Worm (Caenorhabditis elegans) whole organism, L3 larva: Measurements from ENCODE around the gene F19B6.3.

Experiments
- R02D3.7 ChIP-seq: fragments of 150-350 bp; optimal IDR thresholded peaks from 2 replicates; lab custom pipeline; 2014; ENCODE audit warnings: missing biosample characterization, missing genetic modification characterization
- ZK546.5 ChIP-seq: sonication (generic microtip); optimal IDR thresholded peaks from 2 replicates; lab custom pipeline; 2017; ENCODE audit warnings: missing biosample characterization, missing genetic modification characterization
- aly-2 ChIP-seq: fragments of 150-350 bp; optimal IDR thresholded peaks from 2 replicates; lab custom pipeline; 2014; ENCODE audit warnings: missing biosample characterization, missing genetic modification characterization
- ama-1 ChIP-seq: fragments of 150-350 bp; optimal IDR thresholded peaks from 2 replicates; lab custom pipeline; 2018
- ceh-28 ChIP-seq: fragments of 150-350 bp; optimal IDR thresholded peaks from 2 replicates; lab custom pipeline; 2014; ENCODE audit warnings: missing biosample characterization, missing genetic modification reagents, missing genetic modification characterization
- ceh-82 ChIP-seq: fragments of 150-350 bp; optimal IDR thresholded peaks from 2 replicates; lab custom pipeline; 2014; ENCODE audit warnings: missing biosample characterization, missing genetic modification characterization
- ceh-9 ChIP-seq: sonication (generic microtip); optimal IDR thresholded peaks from 2 replicates; lab custom pipeline; 2018; ENCODE audit warnings: missing biosample characterization, missing genetic modification characterization
- egl-5 ChIP-seq: fragments of 150-350 bp; optimal IDR thresholded peaks from 2 replicates; lab custom pipeline; 2017; ENCODE audit warnings: missing biosample characterization, missing genetic modification reagents, missing genetic modification characterization, inconsistent platforms
- elt-1 ChIP-seq: fragments of 150-350 bp; optimal IDR thresholded peaks from 2 replicates; lab custom pipeline; 2014; ENCODE audit warnings: missing biosample characterization, missing genetic modification characterization
- elt-2 ChIP-seq: sonication (generic microtip); optimal IDR thresholded peaks from 2 replicates; lab custom pipeline; 2016; ENCODE audit warnings: missing genetic modification reagents, mild to moderate bottlenecking, missing genetic modification characterization, missing compliant biosample characterization
- elt-3 ChIP-seq, 3 experiments: fragments of 150-350 bp in 1 of 3; sonication (generic microtip) in 2 of 3; optimal IDR thresholded peaks; 2 replicates in 2 of 3; 4 replicates in 1 of 3; lab custom pipeline; 2014 to 2017; ENCODE audit warnings: missing biosample characterization in 3 of 3, missing genetic modification characterization in 3 of 3
- eor-1 ChIP-seq, 2 experiments: fragments of 150-350 bp; optimal IDR thresholded peaks; 2 replicates each; lab custom pipeline; 2014 to 2018; ENCODE audit warnings: missing biosample characterization in 2 of 2, missing genetic modification characterization in 2 of 2
- fkh-10 ChIP-seq: sonication (generic microtip); optimal IDR thresholded peaks from 2 replicates; lab custom pipeline; 2017; ENCODE audit warnings: missing biosample characterization, missing genetic modification reagents, missing genetic modification characterization
- fkh-2 ChIP-seq: fragments of 150-350 bp; optimal IDR thresholded peaks from 2 replicates; lab custom pipeline; 2014; ENCODE audit warnings: missing biosample characterization, missing genetic modification reagents, missing genetic modification characterization
- fos-1 ChIP-seq: fragments of 150-350 bp; optimal IDR thresholded peaks from 2 replicates; lab custom pipeline; 2014; ENCODE audit warnings: missing biosample characterization, missing genetic modification characterization
- jun-1 ChIP-seq: fragments of 150-350 bp; optimal IDR thresholded peaks from 2 replicates; lab custom pipeline; 2014; ENCODE audit warnings: missing biosample characterization, missing genetic modification reagents, missing genetic modification characterization
- lin-15B ChIP-seq: fragments of 150-350 bp; optimal IDR thresholded peaks from 2 replicates; lab custom pipeline; 2014; ENCODE audit warnings: missing biosample characterization, missing genetic modification characterization
- lsy-12 ChIP-seq: sonication (generic microtip); optimal IDR thresholded peaks from 2 replicates; lab custom pipeline; 2016; ENCODE audit warnings: mild to moderate bottlenecking, missing genetic modification characterization, missing compliant biosample characterization
- mdl-1 ChIP-seq: fragments of 150-350 bp; optimal IDR thresholded peaks from 2 replicates; lab custom pipeline; 2014; ENCODE audit warnings: missing biosample characterization, missing genetic modification characterization
- nfya-1 ChIP-seq: sonication (generic microtip); optimal IDR thresholded peaks from 2 replicates; lab custom pipeline; 2017; ENCODE audit warnings: missing genetic modification characterization, mild to moderate bottlenecking, missing compliant biosample characterization, antibody characterized with exemption, moderate library complexity; ENCODE audit not compliant: insufficient read depth
- nhr-11 ChIP-seq: fragments of 150-350 bp; optimal IDR thresholded peaks from 2 replicates; lab custom pipeline; 2014; ENCODE audit warnings: missing biosample characterization, missing genetic modification characterization
- nhr-12 ChIP-seq: fragments of 150-350 bp; optimal IDR thresholded peaks from 2 replicates; lab custom pipeline; 2014; ENCODE audit warnings: missing biosample characterization, missing genetic modification characterization
- nhr-23 ChIP-seq: fragments of 150-350 bp; optimal IDR thresholded peaks from 2 replicates; lab custom pipeline; 2014; ENCODE audit warnings: missing biosample characterization, missing genetic modification reagents, missing genetic modification characterization
- nhr-237 ChIP-seq: fragments of 150-350 bp; optimal IDR thresholded peaks from 2 replicates; lab custom pipeline; 2014; ENCODE audit warnings: missing biosample characterization, missing genetic modification characterization
- nhr-25 ChIP-seq: sonication (generic microtip); optimal IDR thresholded peaks from 2 replicates; lab custom pipeline; 2017; ENCODE audit warnings: missing biosample characterization, missing genetic modification characterization
- nhr-43 ChIP-seq: sonication (generic microtip); optimal IDR thresholded peaks from 2 replicates; lab custom pipeline; 2016; ENCODE audit warnings: mild to moderate bottlenecking, missing genetic modification characterization, missing compliant biosample characterization; ENCODE audit not compliant: poor library complexity, severe bottlenecking
- nhr-67 ChIP-seq: fragments of 150-350 bp; optimal IDR thresholded peaks from 2 replicates; lab custom pipeline; 2014; ENCODE audit warnings: missing biosample characterization, missing genetic modification characterization
- pha-4 ChIP-seq: fragments of 150-350 bp; optimal IDR thresholded peaks from 2 replicates; lab custom pipeline; 2014; ENCODE audit warnings: missing biosample characterization, missing genetic modification reagents, missing genetic modification characterization
- pqm-1 ChIP-seq: fragments of 150-350 bp; optimal IDR thresholded peaks from 2 replicates; lab custom pipeline; 2017; ENCODE audit warnings: missing biosample characterization, missing genetic modification characterization, inconsistent platforms
- snpc-4 ChIP-seq: fragments of 150-350 bp; optimal IDR thresholded peaks from 2 replicates; lab custom pipeline; 2014; ENCODE audit warnings: missing biosample characterization, missing genetic modification characterization
- tbx-2 ChIP-seq: sonication (generic microtip); optimal IDR thresholded peaks from 2 replicates; lab custom pipeline; 2016; ENCODE audit warnings: mild to moderate bottlenecking, missing genetic modification characterization, missing compliant biosample characterization
- unc-39 ChIP-seq: sonication (generic microtip); optimal IDR thresholded peaks from 4 replicates; lab custom pipeline; 2017; ENCODE audit warnings: missing biosample characterization, missing genetic modification characterization
- unc-62 ChIP-seq: fragments of 150-350 bp; sonication (generic microtip); optimal IDR thresholded peaks from 4 replicates; lab custom pipeline; 2014; ENCODE audit warnings: missing biosample characterization, missing genetic modification reagents, missing genetic modification characterization
- zag-1 ChIP-seq: fragments of 150-350 bp; optimal IDR thresholded peaks from 2 replicates; lab custom pipeline; 2014; ENCODE audit warnings: missing biosample characterization, missing genetic modification characterization
- ztf-11 ChIP-seq: fragments of 150-350 bp; optimal IDR thresholded peaks from 2 replicates; lab custom pipeline; 2014; ENCODE audit warnings: missing biosample characterization, missing genetic modification characterization
- ztf-4 ChIP-seq: fragments of 150-350 bp; optimal IDR thresholded peaks from 2 replicates; lab custom pipeline; 2014; ENCODE audit warnings: missing biosample characterization, missing genetic modification characterization

F19B6.3 gene

ce11 chrIV:12287628-12288027, 39.4 kb upstream of the F19B6.3 start, which contains the start of gene erl-1:
Gene erl-1, plus strand, starts transcription at chrIV:12287928.
- no peak for TF ChIP-seq lsy-12 (tag; lab: Kevin White, UChicago)
- TF ChIP-seq pqm-1: no peak
- TF ChIP-seq nfya-1 (tag; lab: Kevin White, UChicago): no peak
- no peak for TF ChIP-seq ceh-28 (tag; lab: Kevin White, UChicago)
- TF ChIP-seq nhr-43 (tag; lab: Kevin White, UChicago): no peak
- TF ChIP-seq egl-5: no peak
- TF ChIP-seq fkh-2: no peak
- no peak for TF ChIP-seq elt-1
- TF ChIP-seq ztf-4: no peak
- TF ChIP-seq fkh-10 (GFP tag; lab: Kevin White, UChicago): no peak
- TF ChIP-seq nhr-25 (tag; lab: Kevin White, UChicago): no peak
- TF ChIP-seq nhr-12: no peak
- no peak for TF ChIP-seq mdl-1
- no peak for TF ChIP-seq elt-2 (tag; lab: Kevin White, UChicago)
- TF ChIP-seq snpc-4 (tag; lab: Kevin White, UChicago): no peak
- no peak for TF ChIP-seq nhr-23
- TF ChIP-seq ama-1 (lab: Kevin White, UChicago): no peak

ce11 chrIV:12289149-12289548, 37.9 kb upstream of the F19B6.3 start, which contains the start of gene C42C1.9:
Gene C42C1.9, plus strand, starts transcription at chrIV:12289449.
- TF ChIP-seq tbx-2: no peak
- TF ChIP-seq R02D3.7 (tag; lab: Kevin White, UChicago): no peak
- no peak for TF ChIP-seq pqm-1
- no peak for TF ChIP-seq lin-15B
- TF ChIP-seq ztf-11 (tag; lab: Kevin White, UChicago): no peak
- no peak for TF ChIP-seq zag-1 (tag; lab: Kevin White, UChicago)
- no peak for TF ChIP-seq unc-62 (GFP tag; lab: Kevin White, UChicago)
- no peak for TF ChIP-seq fkh-2

- TF ChIP-seq nhr-237 (tag; lab: Kevin White, UChicago) (no peak), eor-1 (tag; optimal IDR thresholded peaks at IDR 0.05; lab: Kevin White, UChicago) (no peak), lin-15B (no peak), tbx-2 (no peak), aly-2 (no peak), fos-1 (tag; lab: Kevin White, UChicago) (no peak)
These were observed 36.3 kb upstream of the F19B6.3 start, which contains the start of gene C42C1.8 for ce11 chrIV:12290744-12291143. Gene C42C1.8, plus strand, starts transcription at chrIV:12291044.

ce11 chrIV:12301161-12301560, 25.9 kb upstream of the F19B6.3 start, which contains the start of gene oac-59:
Gene oac-59, minus strand, starts transcription at chrIV:12301261.
- TF ChIP-seq fos-1 (tag; lab: Kevin White, UChicago) (no peak), lsy-12 (tag; lab: Kevin White, UChicago) (no peak), lin-15B (no peak), nhr-67 (tag; lab: Kevin White, UChicago) (no peak), elt-1 (no peak), aly-2 (no peak), elt-2 (tag; lab: Kevin White, UChicago) (no peak), jun-1 (tag; lab: Kevin White, UChicago) (no peak), unc-39 (tag; lab: Kevin White, UChicago) (no peak), ztf-4 (no peak), ZK546.5 (tag; lab: Kevin White, UChicago) (no peak), ceh-9 (no peak), nhr-237 (tag; lab: Kevin White, UChicago) (no peak), R02D3.7 (tag; lab: Kevin White, UChicago) (no peak), nhr-11 (no peak), unc-62 (GFP tag; lab: Kevin White, UChicago) (no peak), zag-1 (tag; lab: Kevin White, UChicago) (no peak), elt-3 (tag; optimal IDR thresholded peaks at IDR 0.05; lab: Kevin White, UChicago) (no peak), egl-5 (no peak), ceh-82 (tag; lab: Kevin White, UChicago) (no peak)

- TF ChIP-seq pha-4 (tag; lab: Kevin White, UChicago) (peak; percentile 16), pqm-1 (peak; percentile 55), nhr-67 (tag; lab: Kevin White, UChicago) (no peak), elt-2 (tag; lab: Kevin White, UChicago) (peak; percentile 76)
These were observed 24.1 kb upstream of the F19B6.3 start for ce11 chrIV:12302885-12303284.
